Worm (Caenorhabditis elegans): ENCODE measurements around the gene C06C3.10.

- TF ChIP-seq klf-2 (GFP tag; conservative IDR thresholded peaks at IDR 0.05) (no peak), T22C8.4 (GFP tag; IDR thresholded peaks at IDR 0.05) (no peak), tab-1 (GFP tag; IDR thresholded peaks at IDR 0.05) (no peak), ref-1 (GFP tag; conservative IDR thresholded peaks at IDR 0.05) (no peak), flt-1 (GFP tag; IDR thresholded peaks at IDR 0.05) (no peak)
These were observed 26.0 kb upstream of the C06C3.10 start, which contains the start of gene Y51B9A.6 for ce11 chrII:9403087-9403486.
